Worm (Caenorhabditis elegans) whole organism, L4/young adult: Measurements from ENCODE around the gene C26B9.2.

ENCODE experiments used
- W03F9.2 ChIP-seq: fragments of 150-350 bp; optimal IDR thresholded peaks from 2 replicates; lab custom pipeline; 2014; ENCODE audit warnings: missing biosample characterization, missing genetic modification characterization
- dao-5 ChIP-seq: sonication (generic microtip); optimal IDR thresholded peaks from 2 replicates; lab custom pipeline; 2016; ENCODE audit warnings: missing genotype, missing genetic modification characterization, moderate library complexity, missing compliant biosample characterization
- him-1 ChIP-seq: sonication (generic microtip); optimal IDR thresholded peaks from 2 replicates; lab custom pipeline; 2016; ENCODE audit warnings: missing genotype, missing genetic modification reagents, missing genetic modification characterization, missing compliant biosample characterization

ce11 chrX:5364222-5364621 is 24.2 kb downstream of the C26B9.2 start, which contains the start of gene chtl-1:
- no peak for TF ChIP-seq W03F9.2 (tag; lab: Kevin White, UChicago)
- TF ChIP-seq dao-5, result no peak
- TF ChIP-seq him-1 (tag; lab: Kevin White, UChicago), result no peak
